Fruit fly (Drosophila melanogaster) whole organism, embryonic: ENCODE data around the gene CG42538.

Source experiments
- Asciz ChIP-seq: fragments of 200-800 bp; sonication (Bioruptor generic); optimal IDR thresholded peaks from 2 replicates; lab custom pipeline; 2017; ENCODE audit warnings: missing biosample characterization, mild to moderate bottlenecking, missing genetic modification characterization, missing genetic modification reagents
- B-H2 ChIP-seq: fragments of 200-800 bp; sonication (Bioruptor generic); optimal IDR thresholded peaks from 2 replicates; lab custom pipeline; 2018; ENCODE audit warnings: missing biosample characterization, mild to moderate bottlenecking, missing genetic modification characterization
- C15 ChIP-seq: fragments of 200-800 bp; sonication (Bioruptor generic); IDR thresholded peaks from 3 replicates; pipeline ENCODE4 v1.3.6; 2022; ENCODE audit warnings: missing biosample characterization, missing genetic modification characterization
- CG10147 ChIP-seq: fragments of 200-800 bp; sonication (Bioruptor generic); optimal IDR thresholded peaks from 2 replicates; lab custom pipeline; 2019; ENCODE audit warnings: missing biosample characterization, mild to moderate bottlenecking, missing genetic modification characterization, moderate library complexity
- CG10543 ChIP-seq: fragments of 200-800 bp; sonication (Bioruptor generic); optimal IDR thresholded peaks from 3 replicates; lab custom pipeline; 2017; ENCODE audit warnings: missing biosample characterization, mild to moderate bottlenecking, missing genetic modification characterization, moderate library complexity
- CG11398 ChIP-seq: fragments of 200-800 bp; sonication (Bioruptor generic); optimal IDR thresholded peaks from 2 replicates; lab custom pipeline; 2016; ENCODE audit warnings: missing biosample characterization, missing genetic modification characterization
- CG13894 ChIP-seq: fragments of 200-800 bp; sonication (Bioruptor generic); optimal IDR thresholded peaks from 3 replicates; lab custom pipeline; 2018; ENCODE audit warnings: missing biosample characterization, mild to moderate bottlenecking, missing genetic modification characterization, moderate library complexity
- CG14710 ChIP-seq: fragments of 200-800 bp; sonication (Bioruptor generic); optimal IDR thresholded peaks from 3 replicates; lab custom pipeline; 2019; ENCODE audit warnings: missing biosample characterization, mild to moderate bottlenecking, missing genetic modification characterization, moderate library complexity
- CG1529 ChIP-seq: fragments of 200-800 bp; sonication (Bioruptor generic); optimal IDR thresholded peaks from 3 replicates; lab custom pipeline; 2018; ENCODE audit warnings: missing biosample characterization, missing genetic modification characterization
- CG17186 ChIP-seq: fragments of 200-800 bp; sonication (Bioruptor generic); optimal IDR thresholded peaks from 3 replicates; lab custom pipeline; 2017; ENCODE audit warnings: missing biosample characterization, missing genetic modification reagents, missing genetic modification characterization
- CG2712 ChIP-seq: fragments of 200-800 bp; optimal IDR thresholded peaks from 3 replicates; lab custom pipeline; 2019; ENCODE audit warnings: missing biosample characterization, mild to moderate bottlenecking, missing genetic modification characterization, moderate library complexity
- CG2889 ChIP-seq: fragments of 200-800 bp; sonication (Bioruptor generic); IDR thresholded peaks from 3 replicates; pipeline ENCODE4 v1.3.6; 2022; ENCODE audit warnings: missing biosample characterization, missing genetic modification characterization
- CG34376 ChIP-seq: fragments of 200-800 bp; sonication (Bioruptor generic); optimal IDR thresholded peaks from 2 replicates; lab custom pipeline; 2018; ENCODE audit warnings: missing biosample characterization, mild to moderate bottlenecking, missing genetic modification characterization
- CG4707 ChIP-seq: fragments of 200-800 bp; sonication (Bioruptor generic); optimal IDR thresholded peaks from 2 replicates; lab custom pipeline; 2018; ENCODE audit warnings: missing biosample characterization, mild to moderate bottlenecking, missing genetic modification characterization, moderate library complexity
- CG8290 ChIP-seq, 3 experiments: fragments of 200-800 bp; sonication (Bioruptor generic); optimal IDR thresholded peaks; 2 replicates each; lab custom pipeline; 2016 to 2019; ENCODE audit warnings: missing biosample characterization in 3 of 3, missing genetic modification characterization in 3 of 3, mild to moderate bottlenecking in 2 of 3, moderate library complexity in 1 of 3
- CrebB ChIP-seq: fragments of 200-800 bp; sonication (Bioruptor generic); optimal IDR thresholded peaks from 3 replicates; lab custom pipeline; 2018; ENCODE audit warnings: missing biosample characterization, mild to moderate bottlenecking, missing genetic modification characterization
- D19A ChIP-seq: fragments of 200-800 bp; optimal IDR thresholded peaks from 3 replicates; lab custom pipeline; 2019; ENCODE audit warnings: missing biosample characterization, mild to moderate bottlenecking, missing genetic modification characterization, moderate library complexity
- Hmx ChIP-seq: fragments of 200-800 bp; sonication (Bioruptor generic); optimal IDR thresholded peaks from 2 replicates; lab custom pipeline; 2016; ENCODE audit warnings: missing biosample characterization, missing genetic modification characterization
- Kr ChIP-seq: fragments of 200-800 bp; sonication (Bioruptor generic); optimal IDR thresholded peaks from 2 replicates; lab custom pipeline; 2017; ENCODE audit warnings: missing biosample characterization, mild to moderate bottlenecking, missing genetic modification characterization
- Pdp1 ChIP-seq, 2 experiments: fragments of 200-800 bp; sonication (Bioruptor generic); optimal IDR thresholded peaks; 3 replicates each; lab custom pipeline; 2016; ENCODE audit warnings: missing biosample characterization in 2 of 2, missing genetic modification characterization in 2 of 2, mild to moderate bottlenecking in 1 of 2, moderate library complexity in 1 of 2
- Rfx ChIP-seq: fragments of 200-800 bp; sonication (Bioruptor generic); IDR thresholded peaks from 2 replicates; pipeline ENCODE4 v1.3.6; 2022; ENCODE audit warnings: missing biosample characterization, missing genetic modification characterization
- Sox100B ChIP-seq: fragments of 200-800 bp; sonication (Bioruptor generic); optimal IDR thresholded peaks from 3 replicates; lab custom pipeline; 2018; ENCODE audit warnings: missing biosample characterization, mild to moderate bottlenecking, missing genetic modification characterization
- ab ChIP-seq: fragments of 200-800 bp; sonication (Bioruptor generic); optimal IDR thresholded peaks from 2 replicates; lab custom pipeline; 2016; ENCODE audit warnings: missing biosample characterization, missing genetic modification characterization
- al ChIP-seq: fragments of 200-800 bp; sonication (Bioruptor generic); IDR thresholded peaks from 2 replicates; pipeline ENCODE4 v1.3.6; 2022; ENCODE audit warnings: missing biosample characterization, missing genetic modification characterization
- ash1 ChIP-seq: fragments of 200-800 bp; sonication (Bioruptor generic); optimal IDR thresholded peaks from 2 replicates; lab custom pipeline; 2018; ENCODE audit warnings: missing biosample characterization, mild to moderate bottlenecking, missing genetic modification characterization
- bbx ChIP-seq: fragments of 200-800 bp; sonication (Bioruptor generic); IDR thresholded peaks from 2 replicates; pipeline ENCODE4 v1.3.6; 2022; ENCODE audit warnings: missing biosample characterization, missing genetic modification characterization; ENCODE audit not compliant: partially characterized antibody
- bcd ChIP-seq: fragments of 200-800 bp; sonication (Bioruptor generic); optimal IDR thresholded peaks from 2 replicates; lab custom pipeline; 2017; ENCODE audit warnings: missing biosample characterization, mild to moderate bottlenecking, missing genetic modification characterization
- ci ChIP-seq: fragments of 200-800 bp; sonication (Bioruptor generic); IDR thresholded peaks from 3 replicates; pipeline ENCODE4 v1.3.6; 2022; ENCODE audit warnings: missing biosample characterization, missing genetic modification characterization
- da ChIP-seq: fragments of 200-800 bp; sonication (Bioruptor generic); optimal IDR thresholded peaks from 2 replicates; lab custom pipeline; 2016; ENCODE audit warnings: missing biosample characterization, missing genetic modification characterization
- dpn ChIP-seq, 2 experiments: fragments of 200-800 bp; sonication (Bioruptor generic); optimal IDR thresholded peaks; 3 replicates each; lab custom pipeline; 2016; ENCODE audit warnings: missing biosample characterization in 2 of 2, missing genetic modification characterization in 2 of 2
- fd3F ChIP-seq: fragments of 200-800 bp; sonication (Bioruptor generic); optimal IDR thresholded peaks from 2 replicates; lab custom pipeline; 2018; ENCODE audit warnings: missing biosample characterization, mild to moderate bottlenecking, missing genetic modification characterization, moderate library complexity
- gcm2 ChIP-seq: fragments of 200-800 bp; sonication (Bioruptor generic); optimal IDR thresholded peaks from 2 replicates; lab custom pipeline; 2016; ENCODE audit warnings: missing biosample characterization, missing genetic modification characterization
- gro ChIP-seq: fragments of 200-800 bp; sonication (Bioruptor generic); optimal IDR thresholded peaks from 2 replicates; lab custom pipeline; 2016; ENCODE audit warnings: missing biosample characterization, missing genetic modification characterization
- gsb ChIP-seq: fragments of 200-800 bp; sonication (Bioruptor generic); IDR thresholded peaks from 2 replicates; pipeline ENCODE4 v1.3.6; 2022; ENCODE audit warnings: missing biosample characterization, missing genetic modification characterization
- ham ChIP-seq: fragments of 200-800 bp; sonication (Bioruptor generic); IDR thresholded peaks from 2 replicates; pipeline ENCODE4 v1.3.6; 2022; ENCODE audit warnings: missing biosample characterization, missing genetic modification characterization
- kay ChIP-seq: fragments of 200-800 bp; sonication (Bioruptor generic); optimal IDR thresholded peaks from 2 replicates; lab custom pipeline; 2016; ENCODE audit warnings: missing biosample characterization, missing genetic modification characterization
- lilli ChIP-seq: fragments of 200-800 bp; sonication (Bioruptor generic); optimal IDR thresholded peaks from 3 replicates; lab custom pipeline; 2016; ENCODE audit warnings: missing biosample characterization, missing genetic modification characterization
- lmd ChIP-seq: fragments of 200-800 bp; sonication (Bioruptor generic); IDR thresholded peaks from 2 replicates; pipeline ENCODE4 v1.3.6; 2022; ENCODE audit warnings: missing biosample characterization, missing genetic modification characterization
- pan ChIP-seq, 4 experiments: fragments of >200 bp in 3 of 4; fragments of 200-800 bp in 1 of 4; sonication (Bioruptor generic) in 1 of 4; optimal IDR thresholded peaks in 3 of 4; IDR thresholded peaks in 1 of 4; 2 replicates each; pipeline versions ENCODE4 v1.3.6 to Lab custom; 2017 to 2022; ENCODE audit warnings: missing biosample characterization in 2 of 4, missing genetic modification characterization in 2 of 4, mixed read lengths in 1 of 4
- phol ChIP-seq: fragments of 200-800 bp; sonication (Bioruptor generic); optimal IDR thresholded peaks from 3 replicates; lab custom pipeline; 2018; ENCODE audit warnings: missing biosample characterization, mild to moderate bottlenecking, missing genetic modification characterization, moderate library complexity
- prd ChIP-seq, 3 experiments: fragments of >200 bp in 2 of 3; fragments of 200-800 bp in 1 of 3; sonication (Bioruptor generic) in 1 of 3; optimal IDR thresholded peaks in 2 of 3; IDR thresholded peaks in 1 of 3; 2 replicates in 2 of 3; 3 replicates in 1 of 3; pipeline versions ENCODE4 v1.3.6 to Lab custom; 2017 to 2022; ENCODE audit warnings: missing biosample characterization in 1 of 3, missing genetic modification characterization in 1 of 3
- ranshi ChIP-seq: fragments of 200-800 bp; sonication (Bioruptor generic); IDR thresholded peaks from 2 replicates; pipeline ENCODE4 v1.3.6; 2022; ENCODE audit warnings: missing biosample characterization, missing genetic modification characterization
- run ChIP-seq: fragments of 200-800 bp; sonication (Bioruptor generic); optimal IDR thresholded peaks from 3 replicates; lab custom pipeline; 2018; ENCODE audit warnings: missing biosample characterization, mild to moderate bottlenecking, missing genetic modification characterization
- slp2 ChIP-seq: fragments of 200-800 bp; sonication (Bioruptor generic); optimal IDR thresholded peaks from 2 replicates; lab custom pipeline; 2016; ENCODE audit warnings: missing biosample characterization, missing genetic modification characterization
- sna ChIP-seq: fragments of 200-800 bp; sonication (Bioruptor generic); IDR thresholded peaks from 2 replicates; pipeline ENCODE4 v1.3.6; 2022; ENCODE audit warnings: missing biosample characterization, missing genetic modification characterization; ENCODE audit not compliant: partially characterized antibody
- tna ChIP-seq: fragments of 200-800 bp; sonication (Bioruptor generic); IDR thresholded peaks from 2 replicates; pipeline ENCODE4 v1.3.6; 2022; ENCODE audit warnings: missing biosample characterization, missing genetic modification characterization; ENCODE audit not compliant: partially characterized antibody
- wor ChIP-seq: fragments of 200-800 bp; sonication (Bioruptor generic); IDR thresholded peaks from 2 replicates; pipeline ENCODE4 v1.3.6; 2022; ENCODE audit warnings: missing biosample characterization, missing genetic modification characterization

CG42538 gene

DNA sequence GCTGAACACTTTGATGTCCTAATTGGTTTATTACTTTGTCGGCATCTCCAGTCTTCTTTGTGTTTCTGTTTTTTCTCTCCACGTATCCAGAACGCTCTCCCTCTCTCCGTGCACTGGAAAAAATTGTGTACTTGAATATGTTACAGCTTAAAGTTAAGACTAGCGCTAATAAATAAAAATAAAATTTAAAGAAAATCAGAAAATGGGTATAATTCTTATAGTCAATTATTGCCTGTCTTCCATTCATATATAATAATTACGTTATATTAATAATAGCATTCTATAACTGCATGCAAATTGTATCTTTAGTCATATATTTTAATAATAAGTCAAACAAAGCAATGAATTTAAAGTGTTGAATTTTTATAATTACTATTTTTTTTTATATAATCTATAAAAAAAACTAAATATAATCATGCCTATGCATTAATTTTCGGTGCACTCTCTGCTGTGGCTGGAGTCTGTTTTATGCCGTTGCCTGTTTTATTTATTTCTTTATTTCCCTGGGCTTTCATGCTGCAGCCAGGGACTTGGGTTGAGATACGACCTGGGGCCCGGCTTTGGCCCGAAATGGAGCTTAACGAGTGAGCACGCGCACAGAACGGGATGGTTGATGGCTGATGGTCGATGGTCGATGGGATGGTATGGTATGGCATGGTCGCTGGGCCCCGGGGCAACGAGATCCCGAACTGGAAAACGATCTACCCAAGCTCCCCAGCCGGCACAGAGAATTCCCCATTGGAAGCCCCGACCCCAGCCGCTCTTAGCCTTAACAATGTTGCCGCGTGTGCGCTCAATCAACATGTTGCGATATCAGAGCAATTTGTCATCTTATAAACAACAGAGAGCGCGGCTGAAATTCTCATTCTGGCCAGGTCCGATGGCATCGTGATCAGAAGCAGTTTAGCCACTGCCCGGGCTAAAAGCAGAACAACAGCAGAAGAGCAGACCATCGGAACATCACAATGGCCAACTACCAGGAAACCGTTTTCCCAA lies 18.3 kb upstream of the CG42538 start (continued):
- no peak for TF ChIP-seq B-H2 (GFP tag; lab: Kevin White, UChicago)
- no peak for TF ChIP-seq kay (GFP tag; lab: Kevin White, UChicago)
- TF ChIP-seq Kr (GFP tag; lab: Kevin White, UChicago): no peak
- TF ChIP-seq pan (optimal IDR thresholded peaks at IDR 0.05; lab: Kevin White, UChicago): peak in 1 of 2 experiments; percentile 21
- peak in 1 of 2 experiments; percentile 36 for TF ChIP-seq pan (GFP tag; optimal IDR thresholded peaks at IDR 0.05 in 1 of 2, IDR thresholded peaks at IDR 0.05 in 1 of 2)
- TF ChIP-seq Rfx: no peak
- TF ChIP-seq fd3F (GFP tag; lab: Kevin White, UChicago): no peak
- TF ChIP-seq phol (tag; lab: Kevin White, UChicago): peak; percentile 58
- TF ChIP-seq CG10147: no peak
- TF ChIP-seq CrebB (tag; lab: Kevin White, UChicago): no peak
- TF ChIP-seq CG14710 (tag; lab: Kevin White, UChicago): peak; percentile 77
- TF ChIP-seq al (GFP tag; lab: Robert Waterston, UW): no peak
- TF ChIP-seq CG34376 (GFP tag; lab: Kevin White, UChicago): no peak
- no peak for TF ChIP-seq gsb (GFP tag; lab: Robert Waterston, UW)
- no peak for TF ChIP-seq ci (GFP tag; lab: Robert Waterston, UW)
- no peak for TF ChIP-seq CG17186 (GFP tag; lab: Kevin White, UChicago)
- no peak for TF ChIP-seq CG1529 (GFP tag; lab: Kevin White, UChicago)
- no peak for TF ChIP-seq tna (GFP tag; lab: Robert Waterston, UW)
- TF ChIP-seq CG2889 (GFP tag; lab: Robert Waterston, UW): no peak
- TF ChIP-seq dpn (GFP tag; optimal IDR thresholded peaks at IDR 0.05; lab: Kevin White, UChicago): no peak
- no peak for TF ChIP-seq ham (GFP tag; lab: Robert Waterston, UW)
- TF ChIP-seq Pdp1 (GFP tag; optimal IDR thresholded peaks at IDR 0.05; lab: Kevin White, UChicago): no peak
- no peak for TF ChIP-seq wor (GFP tag; lab: Robert Waterston, UW)
- no peak for TF ChIP-seq bcd (GFP tag; lab: Kevin White, UChicago)
- TF ChIP-seq CG4707 (GFP tag; lab: Kevin White, UChicago): no peak
- TF ChIP-seq CG8290 (GFP tag; optimal IDR thresholded peaks at IDR 0.05; lab: Kevin White, UChicago): no peak
- TF ChIP-seq CG8290 (tag; optimal IDR thresholded peaks at IDR 0.05; lab: Kevin White, UChicago): no peak
- no peak for TF ChIP-seq CG13894 (tag; lab: Kevin White, UChicago)
- TF ChIP-seq prd (optimal IDR thresholded peaks at IDR 0.05; lab: Kevin White, UChicago): no peak
- TF ChIP-seq prd (GFP tag; IDR thresholded peaks at IDR 0.05; lab: Robert Waterston, UW): no peak
- TF ChIP-seq lmd (GFP tag; lab: Robert Waterston, UW): no peak
- no peak for TF ChIP-seq run (tag; lab: Kevin White, UChicago)
- peak; percentile 79 for TF ChIP-seq CG2712 (tag; lab: Kevin White, UChicago)
- TF ChIP-seq gro: no peak
- no peak for TF ChIP-seq ash1 (GFP tag; lab: Kevin White, UChicago)
- TF ChIP-seq C15 (GFP tag; lab: Robert Waterston, UW): no peak
- no peak for TF ChIP-seq da
- TF ChIP-seq slp2: no peak
- no peak for TF ChIP-seq ranshi (GFP tag; lab: Robert Waterston, UW)
- no peak for TF ChIP-seq sna (GFP tag; lab: Robert Waterston, UW)
- no peak for TF ChIP-seq ab
- no peak for TF ChIP-seq Asciz (GFP tag; lab: Kevin White, UChicago)
- no peak for TF ChIP-seq CG11398 (GFP tag; lab: Kevin White, UChicago)
- TF ChIP-seq bbx (GFP tag; lab: Robert Waterston, UW): no peak
- peak; percentile 51 for TF ChIP-seq D19A
- no peak for TF ChIP-seq gcm2 (GFP tag; lab: Kevin White, UChicago)
- TF ChIP-seq lilli (GFP tag; lab: Kevin White, UChicago): no peak
- TF ChIP-seq CG10543 (GFP tag; lab: Kevin White, UChicago): no peak
- no peak for TF ChIP-seq Hmx (GFP tag; lab: Kevin White, UChicago)
- peak; percentile 14 for TF ChIP-seq Sox100B
